Fruit fly (Drosophila melanogaster) whole organism: ENCODE data around the gene CG33107.

Experiments
- CG8478 ChIP-seq: fragments of >200 bp; optimal IDR thresholded peaks from 2 replicates; lab custom pipeline; 2018; ENCODE audit warnings: inconsistent platforms
- Dll ChIP-seq: fragments of >200 bp; optimal IDR thresholded peaks from 2 replicates; lab custom pipeline; 2017
- EcR ChIP-seq, 2 experiments: fragments of >200 bp; optimal IDR thresholded peaks; 2 replicates each; lab custom pipeline; 2017; ENCODE audit warnings: missing biosample characterization in 2 of 2, missing genetic modification characterization in 2 of 2, missing genetic modification reagents in 2 of 2
- pan ChIP-seq: fragments of >200 bp; optimal IDR thresholded peaks from 2 replicates; lab custom pipeline; 2017
- psq ChIP-seq: fragments of >200 bp; optimal IDR thresholded peaks from 2 replicates; lab custom pipeline; 2017
- usp ChIP-seq: fragments of >200 bp; optimal IDR thresholded peaks from 2 replicates; lab custom pipeline; 2017; ENCODE audit warnings: missing biosample characterization, missing genetic modification characterization, mixed read lengths

The CG33107 gene

DNA sequence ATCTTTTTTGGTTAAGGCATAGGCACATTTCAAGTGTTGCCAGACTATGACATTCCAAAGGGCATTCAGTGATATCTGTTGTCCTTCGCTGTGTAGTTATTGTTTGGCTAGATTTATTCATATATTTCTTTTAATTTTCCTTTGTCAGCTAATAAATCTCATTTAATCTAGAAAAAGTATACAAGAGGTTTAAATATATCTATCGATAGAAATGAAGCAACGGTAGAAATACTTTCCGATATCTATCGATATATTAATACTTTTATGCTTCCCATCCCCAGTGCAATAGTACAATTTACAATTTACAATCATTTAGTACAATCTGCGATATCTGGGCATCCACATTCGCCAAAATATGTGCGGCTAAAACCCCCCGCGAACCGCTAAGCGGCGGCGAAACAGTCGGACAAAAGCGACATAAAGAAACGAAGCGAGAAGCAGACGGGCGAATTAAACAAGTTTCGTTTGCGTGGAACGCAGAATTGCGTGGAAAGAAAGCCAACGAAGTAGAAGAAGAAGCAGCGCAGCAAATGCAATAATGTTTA lies 3.0 kb upstream of the CG33107 start, which contains the start of gene Efa6:
Gene Efa6, plus strand, starts transcription at position 337 of the 545 bp plus-strand sequence.
- TF ChIP-seq psq (lab: Kevin White, UChicago) (no peak), CG8478 (lab: Kevin White, UChicago) (no peak), EcR (GFP tag; optimal IDR thresholded peaks at IDR 0.05; lab: Kevin White, UChicago) (no peak), pan (lab: Kevin White, UChicago) (no peak), Dll (no peak), usp (GFP tag; lab: Kevin White, UChicago) (no peak)

DNA sequence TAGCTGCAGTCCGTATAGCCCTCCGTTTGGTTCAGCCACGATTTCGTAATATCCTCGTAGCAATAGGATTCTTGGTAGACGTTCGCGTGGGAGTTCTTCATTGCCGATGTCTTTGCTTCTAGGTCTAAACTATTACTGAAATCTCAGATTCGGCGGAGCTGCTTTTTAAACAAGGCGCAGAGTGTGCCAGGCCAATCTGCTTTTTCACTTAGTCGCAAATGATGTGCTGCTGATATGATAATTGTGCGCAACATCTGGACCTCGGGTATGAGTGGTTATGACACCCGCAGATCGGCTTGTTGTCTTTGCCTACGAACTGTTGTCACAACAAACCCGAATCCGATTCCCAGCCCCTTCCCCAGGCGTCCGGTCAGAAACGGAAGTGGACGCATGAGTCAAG lies 2.0 kb upstream of the CG33107 start, which contains the start of gene btn:
Gene btn, minus strand, starts transcription at position 101 of the 400 bp plus-strand sequence.
- TF ChIP-seq pan (lab: Kevin White, UChicago) = no peak
- TF ChIP-seq usp (GFP tag; lab: Kevin White, UChicago) = no peak
- no peak for TF ChIP-seq psq (lab: Kevin White, UChicago)
- no peak for TF ChIP-seq CG8478 (lab: Kevin White, UChicago)
- no peak for TF ChIP-seq Dll

DNA sequence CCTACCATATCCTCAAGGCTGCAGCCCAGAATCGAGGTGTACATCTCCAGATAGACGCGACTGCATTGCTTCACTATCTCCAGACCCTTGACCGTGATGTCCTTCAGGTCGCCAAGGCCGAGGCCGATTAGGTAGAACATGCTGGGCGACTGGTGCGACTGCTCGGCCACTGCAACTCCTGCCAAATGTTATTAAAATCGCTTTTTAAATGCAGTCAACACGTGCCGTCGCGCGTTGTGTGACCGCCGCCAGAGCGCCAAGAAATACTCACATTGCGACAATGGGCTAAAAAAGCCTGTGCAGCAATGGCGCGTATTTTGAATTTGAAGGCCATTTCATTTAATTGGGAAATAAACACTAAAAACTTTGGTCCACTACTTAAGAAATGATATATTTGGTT lies 1.5 kb downstream of the CG33107 start, which contains the start of gene Dph5:
Gene Dph5, minus strand, starts transcription at position 245 of the 400 bp plus-strand sequence.
- TF ChIP-seq psq (lab: Kevin White, UChicago) (no peak), usp (GFP tag; lab: Kevin White, UChicago) (no peak), EcR (GFP tag; optimal IDR thresholded peaks at IDR 0.05; lab: Kevin White, UChicago) (no peak), CG8478 (lab: Kevin White, UChicago) (no peak), Dll (no peak), pan (lab: Kevin White, UChicago) (no peak)

DNA sequence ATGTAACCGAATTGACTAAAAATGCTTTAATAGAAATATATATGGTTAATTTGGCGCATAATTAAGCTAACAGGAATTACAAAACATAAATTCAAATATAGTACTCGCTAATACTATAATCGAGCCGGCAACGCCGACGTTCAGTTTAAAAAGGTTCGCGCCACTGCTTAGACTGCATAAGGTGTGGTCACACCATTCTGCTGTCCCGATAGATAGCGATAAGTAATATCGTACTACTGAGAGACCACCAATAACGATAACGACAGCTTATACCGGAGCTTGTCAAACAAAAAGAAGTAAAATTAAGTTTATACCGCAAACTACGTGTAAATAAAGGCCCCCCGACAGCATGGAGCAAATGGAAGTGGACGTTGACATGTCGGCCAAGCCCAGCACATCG lies 4.0 kb downstream of the CG33107 start, which contains the start of gene CSN6:
Gene CSN6, plus strand, starts transcription at position 228 of the 400 bp plus-strand sequence.
- TF ChIP-seq Dll = no peak
- no peak for TF ChIP-seq pan (lab: Kevin White, UChicago)
- no peak for TF ChIP-seq EcR (GFP tag; optimal IDR thresholded peaks at IDR 0.05; lab: Kevin White, UChicago)
- TF ChIP-seq psq (lab: Kevin White, UChicago) = no peak
- TF ChIP-seq usp (GFP tag; lab: Kevin White, UChicago) = no peak
- no peak for TF ChIP-seq CG8478 (lab: Kevin White, UChicago)

DNA sequence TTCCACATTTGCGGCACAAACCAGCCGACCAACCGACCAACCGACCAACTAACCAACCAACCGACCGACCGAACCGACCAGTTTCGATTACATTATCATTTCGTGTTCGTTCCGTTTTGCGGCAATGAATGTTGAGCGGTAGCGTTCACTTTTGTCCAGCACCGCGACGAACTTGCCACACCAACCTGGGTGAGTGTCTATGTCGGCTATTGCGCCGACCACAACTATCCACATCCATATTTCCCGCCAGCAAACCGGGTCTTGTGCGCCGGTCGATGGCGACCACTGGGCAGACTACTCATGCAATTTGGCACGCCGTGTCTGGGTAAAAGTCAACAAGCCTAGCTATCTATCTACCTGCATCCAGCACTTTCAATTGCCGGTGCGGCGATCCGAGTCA lies 7.5 kb downstream of the CG33107 start:
- TF ChIP-seq Dll (no peak), EcR (GFP tag; optimal IDR thresholded peaks at IDR 0.05; lab: Kevin White, UChicago) (no peak), usp (GFP tag; lab: Kevin White, UChicago) (no peak)

DNA sequence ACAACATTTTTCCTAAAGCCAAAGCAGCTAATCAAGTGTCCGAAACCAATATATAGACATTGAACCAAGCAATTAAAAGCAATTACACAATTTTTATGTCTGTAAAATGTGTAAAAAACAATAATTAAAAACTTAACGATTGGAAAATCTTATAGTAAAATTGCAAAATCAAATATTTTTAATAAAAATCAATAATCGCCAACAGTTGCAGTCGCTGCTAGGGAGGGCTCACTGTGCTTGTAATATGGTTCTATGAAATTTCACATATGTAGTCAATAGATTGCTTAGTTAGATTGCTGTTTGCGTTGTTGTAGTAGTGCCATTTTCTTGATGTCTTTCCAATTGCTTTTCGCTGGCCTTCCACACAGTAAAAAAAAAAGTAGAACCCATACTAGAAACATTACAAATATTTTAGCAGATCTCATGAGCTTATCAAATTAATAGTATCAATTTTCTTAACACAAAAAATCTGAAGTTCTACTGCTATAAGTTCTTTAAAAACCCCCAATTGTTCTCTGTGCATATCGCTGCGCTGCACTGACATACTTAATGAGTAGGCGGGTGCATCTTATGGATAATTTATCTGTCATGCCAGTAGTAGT lies 8.3 kb downstream of the CG33107 start:
- no peak for TF ChIP-seq usp (GFP tag; lab: Kevin White, UChicago)
- TF ChIP-seq psq (lab: Kevin White, UChicago) = no peak
- no peak for TF ChIP-seq CG8478 (lab: Kevin White, UChicago)
- no peak for TF ChIP-seq Dll
- no peak for TF ChIP-seq pan (lab: Kevin White, UChicago)
- TF ChIP-seq EcR (GFP tag; optimal IDR thresholded peaks at IDR 0.05; lab: Kevin White, UChicago) = no peak

DNA sequence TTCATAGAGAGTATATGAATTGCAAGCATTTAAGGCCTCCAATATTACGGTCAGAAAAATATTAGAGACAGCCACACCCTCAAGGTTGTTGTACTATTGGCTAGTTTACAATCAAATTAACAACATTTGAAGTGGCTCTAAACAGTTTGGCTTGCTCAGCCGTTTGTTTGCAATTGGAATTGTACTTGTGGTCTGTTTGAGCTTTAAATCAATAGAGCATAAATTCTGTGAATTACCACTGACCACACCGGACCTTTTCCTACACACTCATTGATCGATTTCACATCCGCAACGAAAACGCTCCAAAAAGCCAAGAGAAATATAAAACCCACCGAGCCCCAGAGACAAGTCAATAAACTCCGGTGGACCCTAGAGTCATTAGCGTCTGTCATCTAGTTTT lies 10.9 kb downstream of the CG33107 start:
- TF ChIP-seq EcR (GFP tag; optimal IDR thresholded peaks at IDR 0.05; lab: Kevin White, UChicago) (no peak), psq (lab: Kevin White, UChicago) (no peak), pan (lab: Kevin White, UChicago) (no peak), CG8478 (lab: Kevin White, UChicago) (no peak), usp (GFP tag; lab: Kevin White, UChicago) (no peak), Dll (no peak)

DNA sequence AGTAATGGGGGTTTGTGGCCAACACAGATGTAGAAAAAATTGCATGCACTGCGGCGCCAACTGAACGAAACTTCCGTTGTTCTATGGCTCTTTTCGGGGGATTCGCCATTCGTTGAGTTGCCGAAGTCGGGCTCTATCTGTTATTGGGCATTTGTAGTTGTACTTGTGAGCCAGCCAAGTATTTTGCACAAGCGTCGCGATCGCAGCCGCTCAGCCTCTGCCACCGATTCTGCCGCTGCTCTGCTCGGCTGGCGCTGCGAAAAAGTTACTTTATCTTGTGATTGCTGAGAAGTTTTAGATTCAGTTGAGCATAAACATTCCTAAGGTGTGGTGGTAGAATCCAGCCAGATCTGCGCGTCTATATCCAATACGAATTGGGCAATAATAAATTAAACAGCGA lies 14.6 kb downstream of the CG33107 start, which contains the start of gene CG33110:
Gene CG33110, plus strand, starts transcription at position 301 of the 400 bp plus-strand sequence.
- TF ChIP-seq usp (GFP tag; lab: Kevin White, UChicago) (no peak), psq (lab: Kevin White, UChicago) (no peak), Dll (no peak), pan (lab: Kevin White, UChicago) (no peak)

DNA sequence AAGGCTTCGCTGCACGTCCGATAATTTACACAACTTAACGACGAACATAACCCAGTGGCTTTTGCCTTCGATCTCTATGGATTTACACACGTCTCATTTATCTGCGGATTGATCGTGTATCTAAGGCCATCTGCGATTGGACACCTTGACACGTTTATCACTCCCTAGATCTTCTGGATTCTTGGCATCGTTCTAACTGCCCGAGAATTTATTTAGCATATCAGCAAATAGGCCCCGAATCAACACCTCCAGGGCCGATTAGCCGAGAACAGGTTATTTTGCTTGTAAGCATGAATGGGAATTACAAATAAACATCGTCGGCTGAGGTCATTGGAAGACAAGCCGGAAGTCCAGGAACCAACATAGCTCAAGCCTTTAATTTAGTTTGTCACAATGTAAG lies 16.0 kb downstream of the CG33107 start:
- TF ChIP-seq pan (lab: Kevin White, UChicago) (no peak), EcR (GFP tag; optimal IDR thresholded peaks at IDR 0.05; lab: Kevin White, UChicago) (no peak), psq (lab: Kevin White, UChicago) (no peak)

DNA sequence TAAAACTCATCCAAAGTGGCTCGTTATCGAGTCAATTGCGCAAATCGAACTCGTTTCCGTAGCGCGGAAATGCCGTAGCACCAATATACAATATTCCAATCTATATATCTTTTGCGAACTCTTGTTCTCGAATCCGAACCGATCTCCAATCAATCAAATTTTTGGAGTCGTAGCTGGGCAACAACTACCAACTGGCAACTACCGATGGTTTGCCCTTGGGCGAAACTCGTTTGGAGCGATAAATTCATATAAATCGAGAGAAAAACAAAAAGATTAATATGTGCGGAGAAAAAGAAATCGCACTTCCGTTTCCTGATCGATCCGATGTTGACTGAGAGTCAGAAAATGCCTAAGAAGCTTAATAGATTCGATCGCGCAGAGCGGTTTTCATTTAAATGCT lies 18.8 kb downstream of the CG33107 start:
- no peak for TF ChIP-seq EcR (GFP tag; optimal IDR thresholded peaks at IDR 0.05; lab: Kevin White, UChicago)
- TF ChIP-seq psq (lab: Kevin White, UChicago) = no peak
- TF ChIP-seq pan (lab: Kevin White, UChicago) = no peak
- no peak for TF ChIP-seq usp (GFP tag; lab: Kevin White, UChicago)
- no peak for TF ChIP-seq Dll
- no peak for TF ChIP-seq CG8478 (lab: Kevin White, UChicago)

DNA sequence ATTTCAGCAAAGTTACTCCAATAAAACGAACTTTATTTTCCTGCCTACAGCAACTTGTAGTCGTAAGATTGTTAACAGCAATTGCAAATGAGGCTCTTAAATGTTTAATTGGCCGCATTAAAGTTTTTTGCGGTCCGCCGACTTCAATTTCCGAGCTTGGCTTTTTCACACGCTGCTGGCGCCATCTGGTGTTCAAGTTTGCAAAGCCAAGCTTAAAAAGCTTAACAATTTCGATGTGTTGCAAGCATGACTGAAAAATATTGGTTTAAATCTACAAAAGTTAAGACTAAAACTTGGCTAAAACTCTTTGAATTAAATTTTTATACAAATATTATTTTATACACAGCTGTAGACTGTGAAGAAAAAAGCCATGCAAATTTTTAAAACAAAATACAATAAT lies 19.8 kb downstream of the CG33107 start:
- TF ChIP-seq psq (lab: Kevin White, UChicago) = no peak
- no peak for TF ChIP-seq usp (GFP tag; lab: Kevin White, UChicago)
- TF ChIP-seq Dll = no peak
- TF ChIP-seq CG8478 (lab: Kevin White, UChicago) = no peak
- TF ChIP-seq pan (lab: Kevin White, UChicago) = no peak
- TF ChIP-seq EcR (GFP tag; optimal IDR thresholded peaks at IDR 0.05; lab: Kevin White, UChicago) = no peak

DNA sequence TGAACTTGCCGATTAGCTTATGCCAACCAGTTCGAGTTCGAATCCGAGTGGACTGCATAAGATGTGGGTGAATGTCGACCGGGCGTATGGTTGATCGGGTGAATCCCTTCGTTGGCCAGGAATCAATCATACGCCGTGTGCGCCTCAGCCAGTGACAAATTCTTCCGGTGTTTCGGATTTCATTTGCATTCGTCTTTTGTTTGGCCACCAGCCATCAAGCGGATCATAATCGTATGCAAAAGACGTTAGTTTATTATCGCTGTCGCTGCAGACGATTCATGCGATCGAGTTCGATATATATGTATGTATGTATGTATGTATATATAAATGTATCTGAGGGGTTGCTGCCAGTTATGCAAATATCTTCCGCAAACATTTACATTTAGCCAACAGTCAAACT lies 20.4 kb downstream of the CG33107 start:
- TF ChIP-seq EcR (GFP tag; optimal IDR thresholded peaks at IDR 0.05; lab: Kevin White, UChicago) (no peak), Dll (no peak), pan (lab: Kevin White, UChicago) (no peak), usp (GFP tag; lab: Kevin White, UChicago) (no peak), CG8478 (lab: Kevin White, UChicago) (no peak), psq (lab: Kevin White, UChicago) (no peak)
